Fruit fly (Drosophila melanogaster): ENCODE measurements around the gene CG3528.

CG3528 gene

DNA sequence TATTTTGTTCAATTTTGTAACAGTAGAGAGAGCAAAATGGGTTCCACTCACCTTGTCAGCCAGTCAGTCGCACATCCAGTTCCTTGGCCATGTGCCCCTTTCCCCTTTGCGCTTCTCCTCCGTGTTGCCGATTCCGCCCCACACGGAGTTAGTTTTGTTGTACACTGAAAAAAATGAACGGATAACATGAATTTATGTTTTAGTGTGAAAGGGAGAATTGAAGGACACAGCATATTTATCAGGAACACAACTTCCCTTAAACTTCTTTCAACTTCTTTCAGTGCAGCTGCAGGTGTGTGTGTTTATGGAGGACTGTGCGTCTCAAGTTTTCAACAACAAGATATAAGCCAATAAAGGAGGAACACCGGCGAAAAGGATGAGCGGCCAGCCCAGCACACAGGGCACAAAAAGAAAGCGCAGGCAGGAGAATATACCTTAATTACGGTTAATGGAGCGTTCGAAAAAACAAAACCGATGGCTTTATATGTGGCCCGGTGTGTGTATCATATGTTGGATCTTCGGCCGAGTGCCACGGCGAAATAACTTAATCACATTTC lies 36.6 kb downstream of the CG3528 start:
- TF ChIP-seq nom (GFP tag; optimal IDR thresholded peaks at IDR 0.05) (peak; percentile 27), lbe (GFP tag; optimal IDR thresholded peaks at IDR 0.05) (peak; percentile 56), wek (GFP tag; optimal IDR thresholded peaks at IDR 0.05) (no peak), CG4404 (GFP tag; IDR thresholded peaks at IDR 0.05) (no peak), Ets65A (GFP tag) (peak; percentile 0)

- TF ChIP-seq fu2 (GFP tag; optimal IDR thresholded peaks at IDR 0.05): no peak
- TF ChIP-seq CG12744 (GFP tag; optimal IDR thresholded peaks at IDR 0.05): no peak
- peak; percentile 21 for TF ChIP-seq Blimp-1 (GFP tag; optimal IDR thresholded peaks at IDR 0.05)
- no peak for TF ChIP-seq fd3F (GFP tag; optimal IDR thresholded peaks at IDR 0.05)
- peak; percentile 38 for TF ChIP-seq D19A (tag; optimal IDR thresholded peaks at IDR 0.05)
- no peak for TF ChIP-seq ems (GFP tag; optimal IDR thresholded peaks at IDR 0.05)
- TF ChIP-seq CG4282 (GFP tag; optimal IDR thresholded peaks at IDR 0.05): no peak
- TF ChIP-seq Drgx (GFP tag; IDR thresholded peaks at IDR 0.05): peak; percentile 56; the same call in 1 of the 2 replicates
- TF ChIP-seq sens (GFP tag): peak; percentile 6
Measured at dm6 chr2L:2478326-2478725, 39.5 kb downstream of the CG3528 start.

dm6 chr2L:2473842-2474386 lies 43.9 kb downstream of the CG3528 start:
- TF ChIP-seq Fer1 (GFP tag; optimal IDR thresholded peaks at IDR 0.05) (no peak), knrl (GFP tag; IDR thresholded peaks at IDR 0.05; ENCODE audit: partially characterized antibody) (no peak), Trl (optimal IDR thresholded peaks at IDR 0.05) (no peak), Trl (GFP tag; optimal IDR thresholded peaks at IDR 0.05) (no peak), E2f2 (GFP tag; IDR thresholded peaks at IDR 0.05) (no peak), Camta (GFP tag; optimal IDR thresholded peaks at IDR 0.05) (no peak), CG12769 (tag; optimal IDR thresholded peaks at IDR 0.05) (peak; percentile 3), CG10366 (GFP tag; IDR thresholded peaks at IDR 0.05) (no peak), CG6175 (GFP tag; IDR thresholded peaks at IDR 0.05) (no peak), CG7745 (tag; optimal IDR thresholded peaks at IDR 0.05) (peak; percentile 63), grn (GFP tag; optimal IDR thresholded peaks at IDR 0.05) (peak; percentile 66), sd (tag; optimal IDR thresholded peaks at IDR 0.05) (peak; percentile 87), slou (GFP tag; optimal IDR thresholded peaks at IDR 0.05) (no peak), Sox102F (GFP tag; optimal IDR thresholded peaks at IDR 0.05) (no peak), insv (GFP tag; optimal IDR thresholded peaks at IDR 0.05) (no peak), H15 (GFP tag; IDR thresholded peaks at IDR 0.05) (no peak), Max (GFP tag; optimal IDR thresholded peaks at IDR 0.05) (no peak), kni (GFP tag; optimal IDR thresholded peaks at IDR 0.05) (peak; percentile 23), Med (GFP tag) (peak; percentile 37), Hr39 (optimal IDR thresholded peaks at IDR 0.05) (no peak), CHES-1-like (GFP tag; optimal IDR thresholded peaks at IDR 0.05) (no peak), zen (tag; optimal IDR thresholded peaks at IDR 0.05) (no peak), vfl (GFP tag; optimal IDR thresholded peaks at IDR 0.05) (no peak), CG10321 (GFP tag; IDR thresholded peaks at IDR 0.05) (no peak), CG9437 (GFP tag; optimal IDR thresholded peaks at IDR 0.05) (no peak), CrebB (tag; optimal IDR thresholded peaks at IDR 0.05) (no peak), CG13424 (tag; optimal IDR thresholded peaks at IDR 0.05) (no peak), sim (GFP tag; IDR thresholded peaks at IDR 0.05) (no peak), mld (GFP tag; IDR thresholded peaks at IDR 0.05; ENCODE audit: partially characterized antibody) (no peak), CoRest (tag; optimal IDR thresholded peaks at IDR 0.05) (no peak), nerfin-1 (tag; optimal IDR thresholded peaks at IDR 0.05) (no peak), luna (GFP tag; optimal IDR thresholded peaks at IDR 0.05) (no peak), CG31365 (tag; optimal IDR thresholded peaks at IDR 0.05) (no peak), gfzf (GFP tag; optimal IDR thresholded peaks at IDR 0.05) (no peak), slbo (GFP tag; IDR thresholded peaks at IDR 0.05) (0 out of 2 replicates have a peak, but pooled peaks have one; percentile 16)

All from whole organism, embryonic.